Fruit fly (Drosophila melanogaster) whole organism, embryonic: ENCODE results near the gene VhaPPA1-2.

Experiments
- Ada2b ChIP-seq: fragments of 200-800 bp; sonication (Bioruptor generic); IDR thresholded peaks from 2 replicates; pipeline ENCODE4 v1.3.6; 2022; ENCODE audit warnings: missing biosample characterization, missing genetic modification characterization
- Bdp1 ChIP-seq: fragments of 200-800 bp; sonication (Bioruptor generic); optimal IDR thresholded peaks from 3 replicates; lab custom pipeline; 2016; ENCODE audit warnings: missing biosample characterization, missing genetic modification characterization
- CG10147 ChIP-seq: fragments of 200-800 bp; sonication (Bioruptor generic); optimal IDR thresholded peaks from 2 replicates; lab custom pipeline; 2019; ENCODE audit warnings: missing biosample characterization, mild to moderate bottlenecking, missing genetic modification characterization, moderate library complexity
- CG10267 ChIP-seq: fragments of 200-800 bp; sonication (Bioruptor generic); optimal IDR thresholded peaks from 2 replicates; lab custom pipeline; 2018; ENCODE audit warnings: missing biosample characterization, mild to moderate bottlenecking, missing genetic modification characterization, moderate library complexity
- CG11398 ChIP-seq: fragments of 200-800 bp; sonication (Bioruptor generic); optimal IDR thresholded peaks from 2 replicates; lab custom pipeline; 2016; ENCODE audit warnings: missing biosample characterization, missing genetic modification characterization
- CG12219 ChIP-seq: fragments of 200-800 bp; sonication (Bioruptor generic); optimal IDR thresholded peaks from 3 replicates; lab custom pipeline; 2018; ENCODE audit warnings: missing biosample characterization, mild to moderate bottlenecking, missing genetic modification characterization
- CG12236 ChIP-seq: fragments of 200-800 bp; sonication (Bioruptor generic); optimal IDR thresholded peaks from 2 replicates; lab custom pipeline; 2016; ENCODE audit warnings: missing biosample characterization, missing genetic modification characterization
- CG12769 ChIP-seq: fragments of 200-800 bp; sonication (Bioruptor generic); optimal IDR thresholded peaks from 2 replicates; lab custom pipeline; 2019; ENCODE audit warnings: missing biosample characterization, mild to moderate bottlenecking, missing genetic modification characterization, moderate library complexity
- CG14441 ChIP-seq: fragments of 200-800 bp; sonication (Bioruptor generic); IDR thresholded peaks from 2 replicates; pipeline ENCODE4 v1.3.6; 2022; ENCODE audit warnings: missing biosample characterization, missing genetic modification characterization
- CG14667 ChIP-seq: fragments of 200-800 bp; sonication (Bioruptor generic); IDR thresholded peaks from 2 replicates; pipeline ENCODE4 v1.3.6; 2022; ENCODE audit warnings: missing biosample characterization, missing genetic modification characterization
- CG15514 ChIP-seq: fragments of 200-800 bp; sonication (Bioruptor generic); optimal IDR thresholded peaks from 3 replicates; lab custom pipeline; 2017; ENCODE audit warnings: missing biosample characterization, missing genetic modification characterization, mild to moderate bottlenecking, moderate library complexity, missing genetic modification reagents
- CG2120 ChIP-seq: fragments of 200-800 bp; sonication (Bioruptor generic); optimal IDR thresholded peaks from 3 replicates; lab custom pipeline; 2016; ENCODE audit warnings: missing biosample characterization, missing genetic modification characterization
- CG4854 ChIP-seq: fragments of 200-800 bp; sonication (Bioruptor generic); optimal IDR thresholded peaks from 2 replicates; lab custom pipeline; 2016; ENCODE audit warnings: missing biosample characterization, missing genetic modification characterization, inconsistent platforms
- CG7372 ChIP-seq: fragments of 200-800 bp; sonication (Bioruptor generic); IDR thresholded peaks from 2 replicates; pipeline ENCODE4 v1.3.6; 2022; ENCODE audit warnings: missing biosample characterization, missing genetic modification characterization
- CG7556 ChIP-seq: fragments of 200-800 bp; sonication (Bioruptor generic); optimal IDR thresholded peaks from 2 replicates; lab custom pipeline; 2017; ENCODE audit warnings: missing biosample characterization, mild to moderate bottlenecking, missing genetic modification characterization
- CG7987 ChIP-seq: fragments of 200-800 bp; sonication (Bioruptor generic); optimal IDR thresholded peaks from 2 replicates; lab custom pipeline; 2018; ENCODE audit warnings: missing biosample characterization, mild to moderate bottlenecking, missing genetic modification characterization, moderate library complexity
- Doc3 ChIP-seq: fragments of 200-800 bp; sonication (Bioruptor generic); IDR thresholded peaks from 3 replicates; pipeline ENCODE4 v1.3.6; 2022; ENCODE audit warnings: missing biosample characterization, missing genetic modification characterization; ENCODE audit not compliant: partially characterized antibody
- Ets65A ChIP-seq: fragments of 200-800 bp; sonication (Bioruptor generic); peaks from one replicate; lab custom pipeline; 2016; ENCODE audit warnings: missing biosample characterization, missing genetic modification characterization
- Fer3 ChIP-seq: fragments of 200-800 bp; sonication (Bioruptor generic); optimal IDR thresholded peaks from 2 replicates; lab custom pipeline; 2018; ENCODE audit warnings: missing biosample characterization, mild to moderate bottlenecking, missing genetic modification characterization, moderate library complexity
- HHEX ChIP-seq: fragments of 200-800 bp; sonication (Bioruptor generic); optimal IDR thresholded peaks from 3 replicates; lab custom pipeline; 2017; ENCODE audit warnings: missing biosample characterization, mild to moderate bottlenecking, missing genetic modification characterization, missing genetic modification reagents
- HmgZ ChIP-seq: fragments of 200-800 bp; sonication (Bioruptor generic); optimal IDR thresholded peaks from 2 replicates; lab custom pipeline; 2018; ENCODE audit warnings: missing biosample characterization, mild to moderate bottlenecking, missing genetic modification characterization
- Hr51 ChIP-seq, 2 experiments: fragments of 200-800 bp; sonication (Bioruptor generic); optimal IDR thresholded peaks; 2 replicates in 1 of 2; 3 replicates in 1 of 2; lab custom pipeline; 2016 to 2018; ENCODE audit warnings: missing biosample characterization in 2 of 2, missing genetic modification characterization in 2 of 2, mild to moderate bottlenecking in 1 of 2, moderate library complexity in 1 of 2
- Lpt ChIP-seq: fragments of >200 bp; optimal IDR thresholded peaks from 2 replicates; lab custom pipeline; 2018; ENCODE audit warnings: missing biosample characterization, missing genetic modification characterization
- Meics ChIP-seq: fragments of 200-800 bp; sonication (Bioruptor generic); optimal IDR thresholded peaks from 2 replicates; lab custom pipeline; 2017; ENCODE audit warnings: missing biosample characterization, mild to moderate bottlenecking, missing genetic modification characterization
- Nf-YB ChIP-seq: fragments of 200-800 bp; sonication (Bioruptor generic); optimal IDR thresholded peaks from 3 replicates; lab custom pipeline; 2019; ENCODE audit warnings: missing biosample characterization, mild to moderate bottlenecking, missing genetic modification characterization, moderate library complexity
- Oli ChIP-seq: fragments of 200-800 bp; sonication (Bioruptor generic); optimal IDR thresholded peaks from 2 replicates; lab custom pipeline; 2018; ENCODE audit warnings: missing biosample characterization, mild to moderate bottlenecking, missing genetic modification characterization, moderate library complexity
- ara ChIP-seq: fragments of 200-800 bp; sonication (Bioruptor generic); IDR thresholded peaks from 2 replicates; pipeline ENCODE4 v1.3.6; 2022; ENCODE audit warnings: missing biosample characterization, missing genetic modification characterization
- ato ChIP-seq: fragments of 200-800 bp; sonication (Bioruptor generic); IDR thresholded peaks from 2 replicates; pipeline ENCODE4 v1.3.6; 2022; ENCODE audit warnings: missing biosample characterization, missing genetic modification characterization; ENCODE audit not compliant: partially characterized antibody
- bcd ChIP-seq: fragments of 200-800 bp; sonication (Bioruptor generic); optimal IDR thresholded peaks from 2 replicates; lab custom pipeline; 2017; ENCODE audit warnings: missing biosample characterization, mild to moderate bottlenecking, missing genetic modification characterization
- caup ChIP-seq: fragments of 200-800 bp; sonication (Bioruptor generic); optimal IDR thresholded peaks from 3 replicates; lab custom pipeline; 2017; ENCODE audit warnings: missing biosample characterization, mild to moderate bottlenecking, missing genetic modification characterization, moderate library complexity; ENCODE audit not compliant: severe bottlenecking
- dmrt99B ChIP-seq: fragments of 200-800 bp; sonication (Bioruptor generic); optimal IDR thresholded peaks from 2 replicates; lab custom pipeline; 2018; ENCODE audit warnings: missing biosample characterization, mild to moderate bottlenecking, missing genetic modification characterization, moderate library complexity
- dysf ChIP-seq: fragments of 200-800 bp; sonication (Bioruptor generic); IDR thresholded peaks from 3 replicates; pipeline ENCODE4 v1.3.6; 2022; ENCODE audit warnings: missing biosample characterization, missing genetic modification characterization
- en ChIP-seq: fragments of 200-800 bp; sonication (Bioruptor generic); optimal IDR thresholded peaks from 2 replicates; lab custom pipeline; 2016; ENCODE audit warnings: missing biosample characterization, missing genetic modification characterization
- gem ChIP-seq: fragments of 200-800 bp; sonication (Bioruptor generic); optimal IDR thresholded peaks from 2 replicates; lab custom pipeline; 2019; ENCODE audit warnings: missing biosample characterization, mild to moderate bottlenecking, missing genetic modification characterization, moderate library complexity
- inv ChIP-seq: fragments of 200-800 bp; sonication (Bioruptor generic); IDR thresholded peaks from 2 replicates; pipeline ENCODE4 v1.3.6; 2022; ENCODE audit warnings: missing biosample characterization, missing genetic modification characterization; ENCODE audit not compliant: partially characterized antibody
- kah ChIP-seq: fragments of 200-800 bp; sonication (Bioruptor generic); optimal IDR thresholded peaks from 2 replicates; lab custom pipeline; 2018; ENCODE audit warnings: missing biosample characterization, mild to moderate bottlenecking, missing genetic modification characterization
- lab ChIP-seq: fragments of 200-800 bp; sonication (Bioruptor generic); optimal IDR thresholded peaks from 3 replicates; lab custom pipeline; 2017; ENCODE audit warnings: missing biosample characterization, missing genetic modification characterization, mild to moderate bottlenecking, moderate library complexity, missing genetic modification reagents
- odd ChIP-seq: fragments of 200-800 bp; sonication (Bioruptor generic); optimal IDR thresholded peaks from 2 replicates; lab custom pipeline; 2017; ENCODE audit warnings: missing biosample characterization, mild to moderate bottlenecking, missing genetic modification characterization
- pb ChIP-seq: fragments of 200-800 bp; sonication (Bioruptor generic); optimal IDR thresholded peaks from 3 replicates; lab custom pipeline; 2016; ENCODE audit warnings: missing biosample characterization, missing genetic modification characterization
- pros ChIP-seq: fragments of 200-800 bp; sonication (Bioruptor generic); optimal IDR thresholded peaks from 3 replicates; lab custom pipeline; 2019; ENCODE audit warnings: missing biosample characterization, mild to moderate bottlenecking, missing genetic modification characterization, moderate library complexity
- pum ChIP-seq: fragments of 200-800 bp; sonication (Bioruptor generic); optimal IDR thresholded peaks from 2 replicates; lab custom pipeline; 2016; ENCODE audit warnings: missing biosample characterization, missing genetic modification characterization
- sc ChIP-seq, 3 experiments: fragments of >200 bp in 2 of 3; fragments of 200-800 bp in 1 of 3; sonication (Bioruptor generic) in 1 of 3; optimal IDR thresholded peaks; 2 replicates in 2 of 3; 3 replicates in 1 of 3; lab custom pipeline; 2017; ENCODE audit warnings: mild to moderate bottlenecking in 1 of 3, missing biosample characterization in 1 of 3, missing genetic modification characterization in 1 of 3, missing genetic modification reagents in 1 of 3
- shn ChIP-seq: fragments of 200-800 bp; sonication (Bioruptor generic); optimal IDR thresholded peaks from 3 replicates; lab custom pipeline; 2016; ENCODE audit warnings: missing biosample characterization, missing genetic modification characterization
- sisA ChIP-seq: fragments of 200-800 bp; sonication (Bioruptor generic); IDR thresholded peaks from 2 replicates; pipeline ENCODE4 v1.3.6; 2022; ENCODE audit warnings: missing biosample characterization, missing genetic modification characterization
- sob ChIP-seq: fragments of 200-800 bp; sonication (Bioruptor generic); IDR thresholded peaks from 2 replicates; pipeline ENCODE4 v1.3.6; 2022; ENCODE audit warnings: missing biosample characterization, missing genetic modification characterization
- toy ChIP-seq: fragments of 200-800 bp; sonication (Bioruptor generic); IDR thresholded peaks from 2 replicates; pipeline ENCODE4 v1.3.6; 2022; ENCODE audit warnings: missing biosample characterization, missing genetic modification characterization
- vnd ChIP-seq: fragments of 200-800 bp; sonication (Bioruptor generic); IDR thresholded peaks from 3 replicates; pipeline ENCODE4 v1.3.6; 2022; ENCODE audit warnings: missing biosample characterization, missing genetic modification characterization; ENCODE audit not compliant: partially characterized antibody
- wdn ChIP-seq: fragments of 200-800 bp; sonication (Bioruptor generic); IDR thresholded peaks from 2 replicates; pipeline ENCODE4 v1.3.6; 2022; ENCODE audit warnings: missing biosample characterization, missing genetic modification characterization
- yki ChIP-seq: fragments of >200 bp; optimal IDR thresholded peaks from 3 replicates; lab custom pipeline; 2018

VhaPPA1-2 gene

DNA sequence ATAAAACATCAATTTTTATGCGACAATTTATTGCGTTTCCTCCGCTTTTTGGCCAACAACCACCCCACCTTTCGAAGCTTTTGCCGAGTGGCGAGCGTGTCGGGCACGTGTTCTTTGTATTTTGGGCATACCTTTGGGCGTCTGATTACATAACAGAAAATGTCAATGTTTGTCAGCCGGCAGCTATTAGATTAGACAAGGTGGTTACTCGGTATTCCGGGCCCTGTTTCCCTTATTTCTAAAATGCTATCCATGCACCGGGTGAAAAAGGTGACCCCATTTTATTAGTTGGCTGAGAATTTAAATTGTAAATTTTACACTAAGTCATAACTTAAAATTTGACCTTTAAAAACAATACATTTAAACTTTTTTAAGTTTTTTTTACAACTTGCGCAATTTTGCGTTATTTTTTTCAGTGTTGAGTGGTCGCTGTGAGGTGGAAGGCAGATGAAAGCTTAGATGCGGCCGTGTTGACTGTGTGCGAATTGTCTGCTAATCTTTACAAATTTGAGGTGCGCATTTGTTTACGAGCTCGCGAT lies 12.4 kb upstream of the VhaPPA1-2 start (continued):
- no peak for TF ChIP-seq Doc3 (GFP tag; lab: Robert Waterston, UW)
- TF ChIP-seq CG10147: peak; percentile 47
- TF ChIP-seq toy (GFP tag; lab: Robert Waterston, UW): no peak
- TF ChIP-seq Meics: peak; percentile 32
- TF ChIP-seq HHEX (GFP tag; lab: Kevin White, UChicago): peak; percentile 7
- no peak for TF ChIP-seq bcd (GFP tag; lab: Kevin White, UChicago)
- TF ChIP-seq en (GFP tag; lab: Kevin White, UChicago): no peak
- TF ChIP-seq dysf (GFP tag; lab: Robert Waterston, UW): 0 out of 3 replicates have a peak, but pooled peaks have one; percentile 16
- TF ChIP-seq CG14441: no peak
- TF ChIP-seq Bdp1 (GFP tag; lab: Kevin White, UChicago): no peak
- no peak for TF ChIP-seq sc (optimal IDR thresholded peaks at IDR 0.05; lab: Kevin White, UChicago)
- TF ChIP-seq sc (GFP tag; optimal IDR thresholded peaks at IDR 0.05; lab: Kevin White, UChicago): no peak
- TF ChIP-seq dmrt99B: peak; percentile 20
- TF ChIP-seq pum (GFP tag; lab: Kevin White, UChicago): no peak
- TF ChIP-seq ara (GFP tag; lab: Robert Waterston, UW): no peak
- TF ChIP-seq CG12236 (GFP tag; lab: Kevin White, UChicago): no peak
- TF ChIP-seq HmgZ (tag; lab: Kevin White, UChicago): no peak
- TF ChIP-seq gem (tag; lab: Kevin White, UChicago): peak; percentile 0
- TF ChIP-seq vnd (GFP tag; lab: Robert Waterston, UW): no peak
- no peak for TF ChIP-seq kah
- no peak for TF ChIP-seq CG7556 (GFP tag; lab: Kevin White, UChicago)
- peak; percentile 35 for TF ChIP-seq CG2120 (GFP tag; lab: Kevin White, UChicago)
- no peak for TF ChIP-seq CG10267 (tag; lab: Kevin White, UChicago)
- TF ChIP-seq CG12769: no peak
- TF ChIP-seq wdn (GFP tag; lab: Robert Waterston, UW): no peak
- TF ChIP-seq odd: no peak
- 0 out of 2 replicates have a peak, but pooled peaks have one; percentile 8 for TF ChIP-seq CG7372 (GFP tag; lab: Robert Waterston, UW)
- TF ChIP-seq pros: no peak
- peak; percentile 67 for TF ChIP-seq lab
- TF ChIP-seq Fer3 (tag; lab: Kevin White, UChicago): peak; percentile 40
- 0 out of 2 replicates have a peak, but pooled peaks have one; percentile 30 for TF ChIP-seq Ada2b (GFP tag; lab: Robert Waterston, UW)
- no peak for TF ChIP-seq Lpt
- no peak for TF ChIP-seq ato (GFP tag; lab: Robert Waterston, UW)
- no peak for TF ChIP-seq CG4854 (GFP tag; lab: Kevin White, UChicago)
- TF ChIP-seq sob (GFP tag; lab: Robert Waterston, UW): no peak
- TF ChIP-seq shn (GFP tag; lab: Kevin White, UChicago): no peak
- peak; percentile 62 for TF ChIP-seq Ets65A (GFP tag; lab: Kevin White, UChicago)
- peak; percentile 22 for TF ChIP-seq caup (GFP tag; lab: Kevin White, UChicago)
- no peak for TF ChIP-seq Nf-YB
- TF ChIP-seq CG7987 (GFP tag; lab: Kevin White, UChicago): no peak
- TF ChIP-seq yki: no peak
- no peak for TF ChIP-seq inv (GFP tag; lab: Robert Waterston, UW)
- no peak for TF ChIP-seq CG12219 (GFP tag; lab: Kevin White, UChicago)
- TF ChIP-seq CG11398 (GFP tag; lab: Kevin White, UChicago): no peak
- TF ChIP-seq CG15514 (GFP tag; lab: Kevin White, UChicago): no peak
- TF ChIP-seq CG14667 (GFP tag; lab: Robert Waterston, UW): no peak
- TF ChIP-seq sisA (GFP tag; lab: Robert Waterston, UW): peak; percentile 39
- peak in 1 of 2 experiments; percentile 6 for TF ChIP-seq Hr51 (GFP tag; optimal IDR thresholded peaks at IDR 0.05; lab: Kevin White, UChicago)
- TF ChIP-seq Oli (tag; lab: Kevin White, UChicago): no peak
- TF ChIP-seq pb (GFP tag; lab: Kevin White, UChicago): no peak
